Worm (Caenorhabditis elegans): Measurements from ENCODE around the gene Y22D7AL.10.

DNA sequence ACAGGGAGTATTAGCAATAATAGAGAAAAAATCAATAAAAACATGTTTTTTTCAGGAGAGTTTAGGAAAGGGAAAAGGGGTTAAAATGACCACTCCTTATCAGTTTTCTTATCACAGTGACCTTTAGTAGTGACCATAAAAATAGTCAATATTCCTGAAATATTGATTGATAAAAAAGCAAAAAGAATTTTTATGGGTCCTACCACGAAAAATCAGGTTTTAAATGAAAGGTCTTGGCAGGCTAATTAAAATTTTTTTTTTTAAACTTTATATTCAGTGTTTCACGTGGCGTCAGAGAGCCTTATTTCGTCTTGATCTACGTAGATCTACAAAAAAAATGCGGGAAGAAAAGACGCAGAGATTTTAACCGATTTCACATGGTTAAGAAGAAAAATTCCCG is 38.7 kb upstream of the Y22D7AL.10 start, which contains the start of gene cht-4:
- TF ChIP-seq W03F9.2 (tag; optimal IDR thresholded peaks at IDR 0.05): no peak
- no peak for TF ChIP-seq him-1 (tag; optimal IDR thresholded peaks at IDR 0.05)
- TF ChIP-seq dao-5 (tag; optimal IDR thresholded peaks at IDR 0.05): no peak
